Worm (Caenorhabditis elegans) whole organism, mixed stage, embryonic: ENCODE results near the gene pax-3.

Source experiments
- bed-3 ChIP-seq: fragments of 200-800 bp; sonication (Bioruptor generic); optimal IDR thresholded peaks from 3 replicates; lab custom pipeline; 2018; ENCODE audit warnings: mild to moderate bottlenecking, missing genetic modification characterization, moderate library complexity, missing compliant biosample characterization
- blmp-1 ChIP-seq: fragments of 150-350 bp; optimal IDR thresholded peaks from 2 replicates; lab custom pipeline; 2014; ENCODE audit warnings: missing biosample characterization, missing genetic modification characterization
- cnd-1 ChIP-seq: fragments of 200-800 bp; sonication (Bioruptor generic); optimal IDR thresholded peaks from 2 replicates; lab custom pipeline; 2018; ENCODE audit warnings: mild to moderate bottlenecking, missing genetic modification characterization, missing compliant biosample characterization
- elt-3 ChIP-seq: fragments of 150-350 bp; optimal IDR thresholded peaks from 2 replicates; lab custom pipeline; 2014; ENCODE audit warnings: missing biosample characterization, missing genetic modification characterization
- nhr-12 ChIP-seq: fragments of 150-350 bp; optimal IDR thresholded peaks from 2 replicates; lab custom pipeline; 2014; ENCODE audit warnings: missing biosample characterization, missing genetic modification characterization
- nhr-76 ChIP-seq: sonication (generic microtip); optimal IDR thresholded peaks from 2 replicates; lab custom pipeline; 2017; ENCODE audit warnings: missing biosample characterization, missing genetic modification characterization
- pha-4 ChIP-seq: fragments of 150-350 bp; optimal IDR thresholded peaks from 2 replicates; lab custom pipeline; 2018; ENCODE audit warnings: missing biosample characterization, missing genetic modification reagents, missing genetic modification characterization
- snpc-4 ChIP-seq: fragments of 150-350 bp; optimal IDR thresholded peaks from 2 replicates; lab custom pipeline; 2014; ENCODE audit warnings: missing biosample characterization, missing genetic modification characterization
- unc-62 ChIP-seq: fragments of 150-350 bp; optimal IDR thresholded peaks from 2 replicates; lab custom pipeline; 2014; ENCODE audit warnings: missing biosample characterization, missing genetic modification reagents, missing genetic modification characterization

DNA sequence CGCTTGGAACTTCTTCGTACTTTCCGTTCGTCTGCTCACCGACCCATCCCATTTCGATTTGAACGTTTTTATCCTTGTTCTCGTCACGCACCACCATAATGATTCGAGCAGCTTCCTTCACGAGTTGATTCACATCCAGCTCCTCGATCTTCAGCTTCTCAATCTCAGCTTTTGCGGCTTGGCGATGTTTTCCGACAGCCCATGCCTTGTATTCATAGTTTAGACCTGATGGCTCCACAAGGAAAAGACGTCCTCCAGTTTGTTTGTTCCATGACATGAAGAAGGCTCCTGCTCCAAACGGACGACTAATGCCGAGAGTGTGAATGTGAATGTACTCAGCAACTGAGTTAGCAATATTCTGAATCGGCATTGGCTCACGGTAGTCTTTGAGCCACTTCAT, 47.3 kb upstream of the pax-3 start:
- TF ChIP-seq pha-4 (tag; lab: Kevin White, UChicago) (no peak), nhr-76 (no peak), snpc-4 (tag; lab: Kevin White, UChicago) (no peak), blmp-1 (tag; lab: Kevin White, UChicago) (no peak), unc-62 (GFP tag; lab: Kevin White, UChicago) (no peak), cnd-1 (tag; lab: Kevin White, UChicago) (no peak), bed-3 (GFP tag; lab: Kevin White, UChicago) (no peak), nhr-12 (no peak), elt-3 (tag; lab: Kevin White, UChicago) (no peak)
